Worm (Caenorhabditis elegans): ENCODE measurements around the gene cct-3.

cct-3 gene

ce11 chrII:2197555-2198288 is 35.6 kb upstream of the cct-3 start, which contains the start of gene C33C12.1:
TSS of gene C33C12.1 (plus strand) at chrII:2198238.
- no peak for TF ChIP-seq bed-3 (GFP tag; optimal IDR thresholded peaks at IDR 0.05)
- peak; percentile 38 for TF ChIP-seq ces-1 (GFP tag; optimal IDR thresholded peaks at IDR 0.05)
- TF ChIP-seq nhr-237 (tag; optimal IDR thresholded peaks at IDR 0.05), result no peak
- no peak for TF ChIP-seq lsy-2 (tag; optimal IDR thresholded peaks at IDR 0.05)
- TF ChIP-seq unc-120 (tag; optimal IDR thresholded peaks at IDR 0.05; ENCODE audit: poor library complexity, severe bottlenecking), result no peak

ce11 chrII:2202147-2202546 is 31.2 kb upstream of the cct-3 start:
- TF ChIP-seq nhr-76 (tag; optimal IDR thresholded peaks at IDR 0.05) (no peak), sem-2 (GFP tag; optimal IDR thresholded peaks at IDR 0.05) (no peak), lsy-2 (tag; optimal IDR thresholded peaks at IDR 0.05) (peak; percentile 1)

ce11 chrII:2204077-2204476 is 29.3 kb upstream of the cct-3 start, which contains the start of gene Y59C2A.2:
TSS of gene Y59C2A.2 (minus strand) at chrII:2204137.
- TF ChIP-seq mep-1 (tag; optimal IDR thresholded peaks at IDR 0.05), result peak; percentile 85
- TF ChIP-seq nhr-237 (tag; optimal IDR thresholded peaks at IDR 0.05), result peak; percentile 34
- TF ChIP-seq cnd-1 (tag; optimal IDR thresholded peaks at IDR 0.05), result no peak
- TF ChIP-seq lsy-2 (tag; optimal IDR thresholded peaks at IDR 0.05), result peak; percentile 34
- peak; percentile 17 for TF ChIP-seq hlh-1 (tag; optimal IDR thresholded peaks at IDR 0.05)
- TF ChIP-seq mls-2 (tag; optimal IDR thresholded peaks at IDR 0.05), result no peak
- TF ChIP-seq lin-13 (tag; optimal IDR thresholded peaks at IDR 0.05), result peak; percentile 34
- peak; percentile 14 for TF ChIP-seq ceh-83 (GFP tag; optimal IDR thresholded peaks at IDR 0.05)
- no peak for TF ChIP-seq ztf-11 (tag; optimal IDR thresholded peaks at IDR 0.05)

ce11 chrII:2206064-2206722 is 27.1 kb upstream of the cct-3 start:
- no peak for TF ChIP-seq lin-32 (GFP tag; optimal IDR thresholded peaks at IDR 0.05)

- TF ChIP-seq snpc-4 (tag; optimal IDR thresholded peaks at IDR 0.05) (no peak), unc-62 (GFP tag; optimal IDR thresholded peaks at IDR 0.05) (no peak), lsy-2 (tag; optimal IDR thresholded peaks at IDR 0.05) (no peak), ceh-39 (tag; optimal IDR thresholded peaks at IDR 0.05) (no peak), drap-1 (GFP tag; optimal IDR thresholded peaks at IDR 0.05) (no peak), ceh-43 (GFP tag; optimal IDR thresholded peaks at IDR 0.05) (no peak), ham-2 (GFP tag; optimal IDR thresholded peaks at IDR 0.05) (no peak), blmp-1 (tag; optimal IDR thresholded peaks at IDR 0.05) (no peak), unc-120 (tag; optimal IDR thresholded peaks at IDR 0.05; ENCODE audit: poor library complexity, severe bottlenecking) (no peak), ztf-11 (tag; optimal IDR thresholded peaks at IDR 0.05) (no peak), nhr-12 (tag; optimal IDR thresholded peaks at IDR 0.05) (no peak), nhr-2 (tag; optimal IDR thresholded peaks at IDR 0.05) (no peak), lin-13 (tag; optimal IDR thresholded peaks at IDR 0.05) (no peak), mab-5 (tag; optimal IDR thresholded peaks at IDR 0.05) (no peak)
Observed at ce11 chrII:2207812-2208211, 25.5 kb upstream of the cct-3 start, which contains the start of gene Y59C2A.1. TSS of gene Y59C2A.1 (plus strand) at chrII:2208112.

- TF ChIP-seq ceh-83 (GFP tag; optimal IDR thresholded peaks at IDR 0.05), result no peak
- TF ChIP-seq sptf-1 (tag; optimal IDR thresholded peaks at IDR 0.05), result no peak
- TF ChIP-seq unc-120 (tag; optimal IDR thresholded peaks at IDR 0.05; ENCODE audit: poor library complexity, severe bottlenecking), result no peak
- TF ChIP-seq nhr-2 (tag; optimal IDR thresholded peaks at IDR 0.05), result no peak
- TF ChIP-seq tbx-8 (GFP tag; optimal IDR thresholded peaks at IDR 0.05), result no peak
- no peak for TF ChIP-seq lin-13 (tag; optimal IDR thresholded peaks at IDR 0.05)
- TF ChIP-seq drap-1 (GFP tag; optimal IDR thresholded peaks at IDR 0.05), result no peak
- TF ChIP-seq ceh-43 (GFP tag; optimal IDR thresholded peaks at IDR 0.05), result no peak
- no peak for TF ChIP-seq mep-1 (tag; optimal IDR thresholded peaks at IDR 0.05)
- no peak for TF ChIP-seq elt-1 (tag; optimal IDR thresholded peaks at IDR 0.05; ENCODE audit: borderline replicate concordance, insufficient read depth)
- no peak for TF ChIP-seq mls-2 (tag; optimal IDR thresholded peaks at IDR 0.05)
- TF ChIP-seq nhr-12 (tag; optimal IDR thresholded peaks at IDR 0.05), result no peak
Observed at ce11 chrII:2215512-2215911, 17.8 kb upstream of the cct-3 start.

Data from whole organism, mixed stage, embryonic.